Fruit fly (Drosophila melanogaster) whole organism, embryonic: Measurements from ENCODE around the gene Cypl.

ENCODE experiments used
- BtbVII ChIP-seq: fragments of 200-800 bp; sonication (Bioruptor generic); optimal IDR thresholded peaks from 3 replicates; lab custom pipeline; 2017; ENCODE audit warnings: missing biosample characterization, mild to moderate bottlenecking, missing genetic modification characterization
- CG10267 ChIP-seq: fragments of 200-800 bp; sonication (Bioruptor generic); optimal IDR thresholded peaks from 2 replicates; lab custom pipeline; 2018; ENCODE audit warnings: missing biosample characterization, mild to moderate bottlenecking, missing genetic modification characterization, moderate library complexity
- CG12942 ChIP-seq: fragments of 200-800 bp; sonication (Bioruptor generic); optimal IDR thresholded peaks from 3 replicates; lab custom pipeline; 2016; ENCODE audit warnings: missing biosample characterization, missing genetic modification characterization
- CG13775 ChIP-seq: fragments of 200-800 bp; sonication (Bioruptor generic); optimal IDR thresholded peaks from 3 replicates; lab custom pipeline; 2017; ENCODE audit warnings: missing biosample characterization, mild to moderate bottlenecking, missing genetic modification characterization
- CG15601 ChIP-seq: fragments of 200-800 bp; sonication (Bioruptor generic); optimal IDR thresholded peaks from 3 replicates; lab custom pipeline; 2019; ENCODE audit warnings: missing biosample characterization, mild to moderate bottlenecking, missing genetic modification characterization, moderate library complexity
- CG15696 ChIP-seq: fragments of 200-800 bp; sonication (Bioruptor generic); optimal IDR thresholded peaks from 2 replicates; lab custom pipeline; 2019; ENCODE audit warnings: missing biosample characterization, mild to moderate bottlenecking, missing genetic modification characterization, moderate library complexity
- CG17359 ChIP-seq: fragments of 200-800 bp; sonication (Bioruptor generic); optimal IDR thresholded peaks from 3 replicates; lab custom pipeline; 2018; ENCODE audit warnings: missing biosample characterization, mild to moderate bottlenecking, missing genetic modification characterization, moderate library complexity
- CG1792 ChIP-seq: fragments of 200-800 bp; sonication (Bioruptor generic); optimal IDR thresholded peaks from 2 replicates; lab custom pipeline; 2016; ENCODE audit warnings: missing biosample characterization, missing genetic modification characterization
- CG18476 ChIP-seq: fragments of 200-800 bp; sonication (Bioruptor generic); optimal IDR thresholded peaks from 2 replicates; lab custom pipeline; 2016; ENCODE audit warnings: missing biosample characterization, mild to moderate bottlenecking, missing genetic modification characterization
- CG2116 ChIP-seq: fragments of 200-800 bp; sonication (Bioruptor generic); optimal IDR thresholded peaks from 3 replicates; lab custom pipeline; 2018; ENCODE audit warnings: missing biosample characterization, mild to moderate bottlenecking, missing genetic modification characterization
- CG31441 ChIP-seq: fragments of 200-800 bp; sonication (Bioruptor generic); IDR thresholded peaks from 2 replicates; pipeline ENCODE4 v1.3.6; 2022; ENCODE audit warnings: missing biosample characterization, missing genetic modification characterization
- CG3407 ChIP-seq: fragments of 200-800 bp; sonication (Bioruptor generic); optimal IDR thresholded peaks from 2 replicates; lab custom pipeline; 2018; ENCODE audit warnings: missing biosample characterization, mild to moderate bottlenecking, missing genetic modification characterization
- CG34376 ChIP-seq: fragments of 200-800 bp; sonication (Bioruptor generic); optimal IDR thresholded peaks from 2 replicates; lab custom pipeline; 2018; ENCODE audit warnings: missing biosample characterization, mild to moderate bottlenecking, missing genetic modification characterization
- CG6765 ChIP-seq: fragments of 200-800 bp; sonication (Bioruptor generic); optimal IDR thresholded peaks from 3 replicates; lab custom pipeline; 2017; ENCODE audit warnings: missing biosample characterization, mild to moderate bottlenecking, missing genetic modification characterization
- CG7987 ChIP-seq: fragments of 200-800 bp; sonication (Bioruptor generic); optimal IDR thresholded peaks from 2 replicates; lab custom pipeline; 2018; ENCODE audit warnings: missing biosample characterization, mild to moderate bottlenecking, missing genetic modification characterization, moderate library complexity
- CoRest ChIP-seq: fragments of 200-800 bp; sonication (Bioruptor generic); optimal IDR thresholded peaks from 3 replicates; lab custom pipeline; 2018; ENCODE audit warnings: missing biosample characterization, mild to moderate bottlenecking, missing genetic modification characterization, moderate library complexity
- CrebB ChIP-seq: fragments of 200-800 bp; sonication (Bioruptor generic); optimal IDR thresholded peaks from 3 replicates; lab custom pipeline; 2018; ENCODE audit warnings: missing biosample characterization, mild to moderate bottlenecking, missing genetic modification characterization
- D ChIP-seq, 2 experiments: fragments of 200-800 bp in 1 of 2; fragments of >200 bp in 1 of 2; sonication (Bioruptor generic) in 1 of 2; optimal IDR thresholded peaks; 2 replicates in 1 of 2; 3 replicates in 1 of 2; lab custom pipeline; 2017; ENCODE audit warnings: mild to moderate bottlenecking in 1 of 2, missing biosample characterization in 1 of 2, missing genetic modification characterization in 1 of 2, missing genetic modification reagents in 1 of 2
- D19B ChIP-seq: fragments of 200-800 bp; sonication (Bioruptor generic); optimal IDR thresholded peaks from 2 replicates; lab custom pipeline; 2017; ENCODE audit warnings: missing biosample characterization, mild to moderate bottlenecking, missing genetic modification characterization
- E2f2 ChIP-seq: fragments of 200-800 bp; sonication (Bioruptor generic); IDR thresholded peaks from 2 replicates; pipeline ENCODE4 v1.3.6; 2022; ENCODE audit warnings: missing biosample characterization, missing genetic modification characterization
- HHEX ChIP-seq: fragments of 200-800 bp; sonication (Bioruptor generic); optimal IDR thresholded peaks from 3 replicates; lab custom pipeline; 2017; ENCODE audit warnings: missing biosample characterization, mild to moderate bottlenecking, missing genetic modification characterization, missing genetic modification reagents
- HLHmδ ChIP-seq: fragments of 200-800 bp; sonication (Bioruptor generic); optimal IDR thresholded peaks from 2 replicates; lab custom pipeline; 2018; ENCODE audit warnings: missing biosample characterization, mild to moderate bottlenecking, missing genetic modification characterization, moderate library complexity
- Hand ChIP-seq: fragments of 200-800 bp; sonication (Bioruptor generic); optimal IDR thresholded peaks from 2 replicates; lab custom pipeline; 2017; ENCODE audit warnings: mild to moderate bottlenecking, missing biosample characterization, missing genetic modification reagents, missing genetic modification characterization
- Hsf ChIP-seq: fragments of 200-800 bp; sonication (Bioruptor generic); optimal IDR thresholded peaks from 3 replicates; lab custom pipeline; 2016; ENCODE audit warnings: missing biosample characterization, missing genetic modification characterization
- Jarid2 ChIP-seq: fragments of 200-800 bp; sonication (Bioruptor generic); optimal IDR thresholded peaks from 3 replicates; lab custom pipeline; 2017; ENCODE audit warnings: mild to moderate bottlenecking, missing biosample characterization, missing genetic modification reagents, missing genetic modification characterization
- Mrtf ChIP-seq: fragments of 200-800 bp; sonication (Bioruptor generic); IDR thresholded peaks from 3 replicates; pipeline ENCODE4 v1.3.6; 2022; ENCODE audit warnings: missing biosample characterization, missing genetic modification characterization
- Oli ChIP-seq: fragments of 200-800 bp; sonication (Bioruptor generic); optimal IDR thresholded peaks from 2 replicates; lab custom pipeline; 2018; ENCODE audit warnings: missing biosample characterization, mild to moderate bottlenecking, missing genetic modification characterization, moderate library complexity
- Opbp ChIP-seq: fragments of 200-800 bp; sonication (Bioruptor generic); IDR thresholded peaks from 3 replicates; pipeline ENCODE4 v1.3.6; 2022; ENCODE audit warnings: missing biosample characterization, missing genetic modification characterization; ENCODE audit not compliant: partially characterized antibody
- Optix ChIP-seq: fragments of 200-800 bp; sonication (Bioruptor generic); IDR thresholded peaks from 3 replicates; pipeline ENCODE4 v1.3.6; 2022; ENCODE audit warnings: missing biosample characterization, missing genetic modification characterization
- Poxn ChIP-seq: fragments of 200-800 bp; sonication (Bioruptor generic); IDR thresholded peaks from 2 replicates; pipeline ENCODE4 v1.3.6; 2022; ENCODE audit warnings: missing biosample characterization, missing genetic modification characterization
- Scr ChIP-seq: fragments of 200-800 bp; sonication (Bioruptor generic); IDR thresholded peaks from 2 replicates; pipeline ENCODE4 v1.3.6; 2022; ENCODE audit warnings: missing biosample characterization, missing genetic modification characterization; ENCODE audit not compliant: partially characterized antibody
- Sin3A ChIP-seq: fragments of >200 bp; optimal IDR thresholded peaks from 2 replicates; lab custom pipeline; 2018
- Ssrp ChIP-seq: fragments of 200-800 bp; sonication (Bioruptor generic); optimal IDR thresholded peaks from 2 replicates; lab custom pipeline; 2018; ENCODE audit warnings: missing biosample characterization, mild to moderate bottlenecking, missing genetic modification characterization, moderate library complexity
- cwo ChIP-seq: fragments of 200-800 bp; sonication (Bioruptor generic); optimal IDR thresholded peaks from 3 replicates; lab custom pipeline; 2017; ENCODE audit warnings: missing biosample characterization, missing genetic modification characterization, mild to moderate bottlenecking, moderate library complexity, missing genetic modification reagents
- danr ChIP-seq: fragments of 200-800 bp; sonication (Bioruptor generic); IDR thresholded peaks from 2 replicates; pipeline ENCODE4 v1.3.6; 2022; ENCODE audit warnings: missing biosample characterization, missing genetic modification characterization
- dm ChIP-seq: fragments of 200-800 bp; sonication (Bioruptor generic); optimal IDR thresholded peaks from 3 replicates; lab custom pipeline; 2016; ENCODE audit warnings: missing biosample characterization, missing genetic modification characterization
- ftz-f1 ChIP-seq: fragments of 200-800 bp; sonication (Bioruptor generic); optimal IDR thresholded peaks from 2 replicates; lab custom pipeline; 2016; ENCODE audit warnings: missing biosample characterization, missing genetic modification characterization
- kay ChIP-seq: fragments of 200-800 bp; sonication (Bioruptor generic); optimal IDR thresholded peaks from 2 replicates; lab custom pipeline; 2016; ENCODE audit warnings: missing biosample characterization, missing genetic modification characterization
- lbe ChIP-seq: fragments of 200-800 bp; sonication (Bioruptor generic); optimal IDR thresholded peaks from 2 replicates; lab custom pipeline; 2016; ENCODE audit warnings: missing biosample characterization, mild to moderate bottlenecking, missing genetic modification characterization
- mirr ChIP-seq: fragments of 200-800 bp; sonication (Bioruptor generic); optimal IDR thresholded peaks from 3 replicates; lab custom pipeline; 2018; ENCODE audit warnings: missing biosample characterization, mild to moderate bottlenecking, missing genetic modification characterization
- p53 ChIP-seq: fragments of 200-800 bp; sonication (Bioruptor generic); optimal IDR thresholded peaks from 2 replicates; lab custom pipeline; 2016; ENCODE audit warnings: missing biosample characterization, missing genetic modification characterization
- pb ChIP-seq: fragments of 200-800 bp; sonication (Bioruptor generic); optimal IDR thresholded peaks from 3 replicates; lab custom pipeline; 2016; ENCODE audit warnings: missing biosample characterization, missing genetic modification characterization
- prd ChIP-seq, 3 experiments: fragments of >200 bp in 2 of 3; fragments of 200-800 bp in 1 of 3; sonication (Bioruptor generic) in 1 of 3; optimal IDR thresholded peaks in 2 of 3; IDR thresholded peaks in 1 of 3; 2 replicates in 2 of 3; 3 replicates in 1 of 3; pipeline versions ENCODE4 v1.3.6 to Lab custom; 2017 to 2022; ENCODE audit warnings: missing biosample characterization in 1 of 3, missing genetic modification characterization in 1 of 3
- pros ChIP-seq: fragments of 200-800 bp; sonication (Bioruptor generic); optimal IDR thresholded peaks from 3 replicates; lab custom pipeline; 2019; ENCODE audit warnings: missing biosample characterization, mild to moderate bottlenecking, missing genetic modification characterization, moderate library complexity
- sd ChIP-seq: fragments of 200-800 bp; sonication (Bioruptor generic); optimal IDR thresholded peaks from 3 replicates; lab custom pipeline; 2018; ENCODE audit warnings: missing biosample characterization, mild to moderate bottlenecking, missing genetic modification characterization, moderate library complexity
- slbo ChIP-seq: fragments of 200-800 bp; sonication (Bioruptor generic); IDR thresholded peaks from 2 replicates; pipeline ENCODE4 v1.3.6; 2022; ENCODE audit warnings: missing biosample characterization, missing genetic modification characterization
- tup ChIP-seq: fragments of 200-800 bp; sonication (Bioruptor generic); optimal IDR thresholded peaks from 2 replicates; lab custom pipeline; 2016; ENCODE audit warnings: missing biosample characterization, mild to moderate bottlenecking, missing genetic modification characterization, moderate library complexity
- yki ChIP-seq: fragments of >200 bp; optimal IDR thresholded peaks from 3 replicates; lab custom pipeline; 2018

The Cypl gene

DNA sequence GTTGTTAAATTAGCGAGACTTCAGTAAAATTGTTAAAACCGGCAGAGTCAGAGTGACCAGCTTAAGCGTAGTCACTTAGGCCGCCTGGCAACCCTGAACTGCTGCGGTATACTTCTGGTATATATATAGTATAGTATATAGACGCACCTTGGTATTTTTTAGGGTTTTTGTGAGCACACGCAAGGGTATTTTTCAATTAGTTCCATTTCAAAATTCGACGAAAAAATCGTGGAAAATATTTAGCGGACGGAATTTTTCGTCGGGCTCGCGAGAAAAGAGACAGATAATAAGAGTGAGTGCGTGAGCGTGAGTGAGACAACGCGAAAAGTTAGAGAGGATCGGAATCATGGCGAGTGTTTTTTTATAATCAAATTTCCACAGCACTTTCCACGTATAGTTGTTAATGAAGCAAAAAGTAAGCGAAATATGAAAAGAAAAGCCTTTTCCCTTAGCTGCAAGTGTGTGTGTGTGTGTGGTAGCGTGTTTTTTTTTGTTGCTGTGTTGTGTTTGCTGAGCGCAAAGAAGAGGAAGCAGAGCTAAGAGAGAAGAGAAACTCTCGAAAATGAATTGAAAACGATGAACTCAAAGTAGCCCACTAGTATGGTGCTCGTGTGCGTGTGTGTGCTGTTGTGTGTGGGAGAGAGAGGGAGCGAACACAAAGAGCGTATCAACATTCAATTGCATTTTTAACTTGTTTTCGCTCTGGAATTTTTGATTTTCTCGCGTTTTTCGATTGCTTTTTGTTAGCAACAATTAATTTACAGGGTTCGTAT, at the start of gene Cypl, which contains the start of gene Hipk (continued):
- peak; percentile 52 for TF ChIP-seq pros (GFP tag; lab: Kevin White, UChicago)
- TF ChIP-seq BtbVII (GFP tag; lab: Kevin White, UChicago) = peak; percentile 39
- peak; percentile 23 for TF ChIP-seq HLHmδ (GFP tag; lab: Kevin White, UChicago)
- peak; percentile 97 for TF ChIP-seq Jarid2 (GFP tag; lab: Kevin White, UChicago)
- TF ChIP-seq CG7987 (GFP tag; lab: Kevin White, UChicago) = no peak
- TF ChIP-seq cwo (GFP tag; lab: Kevin White, UChicago) = no peak
- no peak for TF ChIP-seq CG12942 (GFP tag; lab: Kevin White, UChicago)
- peak; percentile 11 for TF ChIP-seq CoRest (tag; lab: Kevin White, UChicago)
- TF ChIP-seq CrebB (tag; lab: Kevin White, UChicago) = peak; percentile 10
- peak; percentile 21 for TF ChIP-seq CG1792 (GFP tag; lab: Kevin White, UChicago)
- 0 out of 2 replicates have a peak, but pooled peaks have one; percentile 25 for TF ChIP-seq CG31441
- no peak for TF ChIP-seq danr (GFP tag; lab: Robert Waterston, UW)
- peak; percentile 57; the same call in 2 of the 3 replicates for TF ChIP-seq Opbp (GFP tag; lab: Robert Waterston, UW)
- no peak for TF ChIP-seq p53 (GFP tag; lab: Kevin White, UChicago)
- TF ChIP-seq lbe = peak; percentile 64
- no peak for TF ChIP-seq D (optimal IDR thresholded peaks at IDR 0.05; lab: Kevin White, UChicago)
- no peak for TF ChIP-seq D (GFP tag; optimal IDR thresholded peaks at IDR 0.05; lab: Kevin White, UChicago)
- no peak for TF ChIP-seq Ssrp (tag; lab: Kevin White, UChicago)
- TF ChIP-seq CG3407 = peak; percentile 14
- peak; percentile 41 for TF ChIP-seq Scr (GFP tag; lab: Robert Waterston, UW)
- TF ChIP-seq Mrtf (GFP tag; lab: Robert Waterston, UW) = no peak
- peak; percentile 12 for TF ChIP-seq HHEX (GFP tag; lab: Kevin White, UChicago)
- TF ChIP-seq tup = no peak
- peak; percentile 6 for TF ChIP-seq CG13775
- peak; percentile 11 for TF ChIP-seq kay (GFP tag; lab: Kevin White, UChicago)
- TF ChIP-seq sd (tag; lab: Kevin White, UChicago) = peak; percentile 75
- TF ChIP-seq slbo (GFP tag; lab: Robert Waterston, UW) = peak; percentile 21; the same call in 1 of the 2 replicates
- no peak for TF ChIP-seq prd (optimal IDR thresholded peaks at IDR 0.05; lab: Kevin White, UChicago)
- TF ChIP-seq prd (GFP tag; IDR thresholded peaks at IDR 0.05; lab: Robert Waterston, UW) = peak; percentile 11; the same call in 1 of the 3 replicates
- TF ChIP-seq CG2116 = peak; percentile 46
- peak; percentile 70 for TF ChIP-seq Hand (GFP tag; lab: Kevin White, UChicago)
- no peak for TF ChIP-seq Optix (GFP tag; lab: Robert Waterston, UW)
- TF ChIP-seq CG6765 (GFP tag; lab: Kevin White, UChicago) = peak; percentile 18
- peak; percentile 30 for TF ChIP-seq CG18476 (GFP tag; lab: Kevin White, UChicago)
- peak; percentile 24 for TF ChIP-seq dm (GFP tag; lab: Kevin White, UChicago)
- peak; percentile 62 for TF ChIP-seq Sin3A (lab: Kevin White, UChicago)
- TF ChIP-seq ftz-f1 (GFP tag; lab: Kevin White, UChicago) = peak; percentile 2
- TF ChIP-seq Poxn (GFP tag; lab: Robert Waterston, UW) = no peak
- no peak for TF ChIP-seq D19B (GFP tag; lab: Kevin White, UChicago)
- no peak for TF ChIP-seq Oli (tag; lab: Kevin White, UChicago)
- peak; percentile 32 for TF ChIP-seq Hsf
- peak; percentile 85 for TF ChIP-seq yki (lab: Kevin White, UChicago)
- peak; percentile 63 for TF ChIP-seq CG34376 (GFP tag; lab: Kevin White, UChicago)
- TF ChIP-seq pb (GFP tag; lab: Kevin White, UChicago) = peak; percentile 27
- peak; percentile 18 for TF ChIP-seq CG15696 (tag; lab: Kevin White, UChicago)
- peak; percentile 49 for TF ChIP-seq E2f2 (GFP tag; lab: Robert Waterston, UW)
- TF ChIP-seq mirr (GFP tag; lab: Kevin White, UChicago) = peak; percentile 50
- TF ChIP-seq CG15601 (tag; lab: Kevin White, UChicago) = peak; percentile 54
- TF ChIP-seq CG10267 (tag; lab: Kevin White, UChicago) = peak; percentile 57
- TF ChIP-seq CG17359 (tag; lab: Kevin White, UChicago) = peak; percentile 5
